Worm (Caenorhabditis elegans): ENCODE results near the gene gpa-10.

The gpa-10 gene

ce11 chrV:6878559-6878958 lies 23.9 kb upstream of the gpa-10 start:
- TF ChIP-seq W03F9.2 (tag; optimal IDR thresholded peaks at IDR 0.05) (no peak), dao-5 (tag; optimal IDR thresholded peaks at IDR 0.05) (no peak), him-1 (tag; optimal IDR thresholded peaks at IDR 0.05) (no peak)

- TF ChIP-seq W03F9.2 (tag; optimal IDR thresholded peaks at IDR 0.05) (no peak), dao-5 (tag; optimal IDR thresholded peaks at IDR 0.05) (no peak), him-1 (tag; optimal IDR thresholded peaks at IDR 0.05) (no peak)
Observed at ce11 chrV:6876763-6877515, 22.3 kb upstream of the gpa-10 start.

- TF ChIP-seq him-1 (tag; optimal IDR thresholded peaks at IDR 0.05) (no peak), W03F9.2 (tag; optimal IDR thresholded peaks at IDR 0.05) (no peak), dao-5 (tag; optimal IDR thresholded peaks at IDR 0.05) (no peak)
Observed at ce11 chrV:6875795-6876194, 21.2 kb upstream of the gpa-10 start.

- TF ChIP-seq W03F9.2 (tag; optimal IDR thresholded peaks at IDR 0.05) (no peak), him-1 (tag; optimal IDR thresholded peaks at IDR 0.05) (no peak), dao-5 (tag; optimal IDR thresholded peaks at IDR 0.05) (no peak)
Observed at ce11 chrV:6874735-6875134, 20.1 kb upstream of the gpa-10 start.

ce11 chrV:6870004-6870403 lies 15.4 kb upstream of the gpa-10 start, which contains the start of gene frpr-18:
Gene frpr-18 (plus strand): TSS chrV:6870304.
- no peak for TF ChIP-seq dao-5 (tag; optimal IDR thresholded peaks at IDR 0.05)
- no peak for TF ChIP-seq him-1 (tag; optimal IDR thresholded peaks at IDR 0.05)
- no peak for TF ChIP-seq W03F9.2 (tag; optimal IDR thresholded peaks at IDR 0.05)

ce11 chrV:6846507-6846906 lies 8.1 kb downstream of the gpa-10 start, which contains the start of gene lgc-54:
Gene lgc-54 (minus strand): TSS chrV:6846607.
- TF ChIP-seq W03F9.2 (tag; optimal IDR thresholded peaks at IDR 0.05): no peak
- no peak for TF ChIP-seq him-1 (tag; optimal IDR thresholded peaks at IDR 0.05)
- TF ChIP-seq dao-5 (tag; optimal IDR thresholded peaks at IDR 0.05): no peak

- no peak for TF ChIP-seq him-1 (tag; optimal IDR thresholded peaks at IDR 0.05)
Observed at ce11 chrV:6842437-6842836, 12.2 kb downstream of the gpa-10 start, which contains the start of gene T15B7.1. Gene T15B7.1 (plus strand): TSS chrV:6842737.

- TF ChIP-seq W03F9.2 (tag; optimal IDR thresholded peaks at IDR 0.05) (no peak), him-1 (tag; optimal IDR thresholded peaks at IDR 0.05) (no peak), dao-5 (tag; optimal IDR thresholded peaks at IDR 0.05) (no peak)
Observed at ce11 chrV:6839008-6839407, 15.6 kb downstream of the gpa-10 start, which contains the start of gene hpo-8. Gene hpo-8 (plus strand): TSS chrV:6839289.

- TF ChIP-seq W03F9.2 (tag; optimal IDR thresholded peaks at IDR 0.05) (no peak), dao-5 (tag; optimal IDR thresholded peaks at IDR 0.05) (no peak), him-1 (tag; optimal IDR thresholded peaks at IDR 0.05) (no peak)
Observed at ce11 chrV:6838599-6838998, 16.0 kb downstream of the gpa-10 start, which contains the start of gene T15B7.15. Gene T15B7.15 (minus strand): TSS chrV:6838665.

- TF ChIP-seq dao-5 (tag; optimal IDR thresholded peaks at IDR 0.05) (no peak), him-1 (tag; optimal IDR thresholded peaks at IDR 0.05) (no peak), W03F9.2 (tag; optimal IDR thresholded peaks at IDR 0.05) (no peak)
Observed at ce11 chrV:6836036-6836435, 18.6 kb downstream of the gpa-10 start.

ce11 chrV:6835242-6835641 lies 19.4 kb downstream of the gpa-10 start, which contains the start of the genes T15B7.14 and col-143:
Gene T15B7.14 (minus strand): TSS chrV:6835342.
Gene col-143 (plus strand): TSS chrV:6835635.
- no peak for TF ChIP-seq W03F9.2 (tag; optimal IDR thresholded peaks at IDR 0.05)
- no peak for TF ChIP-seq dao-5 (tag; optimal IDR thresholded peaks at IDR 0.05)
- no peak for TF ChIP-seq him-1 (tag; optimal IDR thresholded peaks at IDR 0.05)

ce11 chrV:6831539-6831938 lies 23.1 kb downstream of the gpa-10 start:
- no peak for TF ChIP-seq dao-5 (tag; optimal IDR thresholded peaks at IDR 0.05)
- no peak for TF ChIP-seq him-1 (tag; optimal IDR thresholded peaks at IDR 0.05)
- TF ChIP-seq W03F9.2 (tag; optimal IDR thresholded peaks at IDR 0.05): no peak

ce11 chrV:6830755-6831227 lies 23.8 kb downstream of the gpa-10 start, which contains the start of gene col-142:
Gene col-142 (plus strand): TSS chrV:6831177.
- TF ChIP-seq him-1 (tag; optimal IDR thresholded peaks at IDR 0.05) (no peak), W03F9.2 (tag; optimal IDR thresholded peaks at IDR 0.05) (no peak), dao-5 (tag; optimal IDR thresholded peaks at IDR 0.05) (no peak)

- TF ChIP-seq dao-5 (tag; optimal IDR thresholded peaks at IDR 0.05) (no peak), him-1 (tag; optimal IDR thresholded peaks at IDR 0.05) (no peak), W03F9.2 (tag; optimal IDR thresholded peaks at IDR 0.05) (no peak)
Observed at ce11 chrV:6830075-6830474, 24.5 kb downstream of the gpa-10 start.

Data from whole organism, L4/young adult.